Worm (Caenorhabditis elegans): ENCODE data around the gene C14A11.2.

- TF ChIP-seq ces-1 (GFP tag; optimal IDR thresholded peaks at IDR 0.05) (no peak), sem-2 (GFP tag; optimal IDR thresholded peaks at IDR 0.05) (no peak), unc-39 (tag; optimal IDR thresholded peaks at IDR 0.05) (no peak), mls-2 (tag; optimal IDR thresholded peaks at IDR 0.05) (no peak), nhr-12 (tag; optimal IDR thresholded peaks at IDR 0.05) (no peak), elt-1 (tag; optimal IDR thresholded peaks at IDR 0.05; ENCODE audit: borderline replicate concordance, insufficient read depth) (no peak), ztf-11 (tag; optimal IDR thresholded peaks at IDR 0.05) (no peak)
Measured at ce11 chrX:2841754-2842153, 38.8 kb downstream of the C14A11.2 start.

Data from whole organism, mixed stage, embryonic.